Worm (Caenorhabditis elegans) whole organism, late embryonic: ENCODE data around the gene unc-41.
A peak's percentile ranks its signal among the peaks of the same experiment; 100 is the strongest.

Experiments
- T23F11.4 ChIP-seq: fragments of 200-800 bp; sonication (Bioruptor generic); optimal IDR thresholded peaks from 2 replicates; lab custom pipeline; 2018; ENCODE audit warnings: mild to moderate bottlenecking, missing genetic modification characterization, missing compliant biosample characterization
- nhr-11 ChIP-seq: fragments of 150-350 bp; optimal IDR thresholded peaks from 2 replicates; lab custom pipeline; 2014; ENCODE audit warnings: missing biosample characterization, missing genetic modification characterization
- pqm-1 ChIP-seq: sonication (generic microtip); optimal IDR thresholded peaks from 2 replicates; lab custom pipeline; 2016; ENCODE audit warnings: missing genetic modification characterization, missing compliant biosample characterization
- rnt-1 ChIP-seq: sonication (generic microtip); optimal IDR thresholded peaks from 2 replicates; lab custom pipeline; 2016; ENCODE audit warnings: missing genetic modification characterization, missing compliant biosample characterization
- syd-9 ChIP-seq: sonication (generic microtip); optimal IDR thresholded peaks from 2 replicates; lab custom pipeline; 2016; ENCODE audit warnings: mild to moderate bottlenecking, missing genetic modification characterization, moderate library complexity, missing compliant biosample characterization
- unc-3 ChIP-seq, 2 experiments: fragments of 200-800 bp in 1 of 2; sonication (Bioruptor generic) in 1 of 2; sonication (generic microtip) in 1 of 2; conservative IDR thresholded peaks in 1 of 2; optimal IDR thresholded peaks in 1 of 2; 2 replicates each; pipeline versions ENCODE4 v1.3.6 to Lab custom; 2016 to 2022; ENCODE audit warnings: missing compliant biosample characterization in 2 of 2, missing genetic modification characterization in 2 of 2, missing genetic modification reagents in 1 of 2
- unc-42 ChIP-seq: sonication (generic microtip); optimal IDR thresholded peaks from 2 replicates; lab custom pipeline; 2016; ENCODE audit warnings: missing genotype, missing genetic modification characterization, missing compliant biosample characterization

- TF ChIP-seq pqm-1 (tag; lab: Kevin White, UChicago) (no peak), rnt-1 (tag; lab: Kevin White, UChicago) (no peak), nhr-11 (no peak), unc-42 (tag; lab: Kevin White, UChicago) (peak; percentile 4), syd-9 (tag; lab: Kevin White, UChicago) (no peak), unc-3 (GFP tag; conservative IDR thresholded peaks at IDR 0.05; lab: Robert Waterston, UW) (no peak), unc-3 (tag; optimal IDR thresholded peaks at IDR 0.05; lab: Kevin White, UChicago) (no peak), T23F11.4 (GFP tag; lab: Kevin White, UChicago) (no peak)
These were observed 10.1 kb downstream of the unc-41 start for ce11 chrV:9965891-9966290.
